Worm (Caenorhabditis elegans) whole organism, young adult: ENCODE data around the gene nlp-32.
A peak's percentile ranks its signal among the peaks of the same experiment; 100 is the strongest.

Source experiments
- B0261.1 ChIP-seq: sonication (generic microtip); optimal IDR thresholded peaks from 2 replicates; lab custom pipeline; 2016; ENCODE audit warnings: mild to moderate bottlenecking, missing genetic modification characterization, moderate library complexity, missing compliant biosample characterization
- C06A6.2 ChIP-seq: fragments of 200-800 bp; sonication (Bioruptor generic); conservative IDR thresholded peaks from 2 replicates; pipeline ENCODE4 v1.3.6; 2022; ENCODE audit warnings: missing genetic modification characterization, missing compliant biosample characterization
- F10E7.11 ChIP-seq: sonication (generic microtip); optimal IDR thresholded peaks from 2 replicates; lab custom pipeline; 2017; ENCODE audit warnings: mild to moderate bottlenecking, missing genetic modification characterization, moderate library complexity, missing compliant biosample characterization
- F22D6.2 ChIP-seq: sonication (generic microtip); optimal IDR thresholded peaks from 2 replicates; lab custom pipeline; 2016; ENCODE audit warnings: mild to moderate bottlenecking, missing genetic modification characterization, missing compliant biosample characterization
- F23B12.7 ChIP-seq: sonication (generic microtip); optimal IDR thresholded peaks from 2 replicates; lab custom pipeline; 2017; ENCODE audit warnings: missing genetic modification characterization, mild to moderate bottlenecking, missing compliant biosample characterization, antibody characterized with exemption, moderate library complexity; ENCODE audit not compliant: insufficient read depth
- F49E8.2 ChIP-seq: sonication (generic microtip); optimal IDR thresholded peaks from 3 replicates; lab custom pipeline; 2017; ENCODE audit warnings: missing genetic modification characterization, mild to moderate bottlenecking, missing compliant biosample characterization, antibody characterized with exemption, moderate library complexity; ENCODE audit not compliant: insufficient read depth
- F55B11.4 ChIP-seq: sonication (generic microtip); optimal IDR thresholded peaks from 2 replicates; lab custom pipeline; 2016; ENCODE audit warnings: missing compliant biosample characterization, missing genetic modification characterization, borderline replicate concordance; ENCODE audit not compliant: insufficient read depth
- K11D2.4 ChIP-seq: fragments of 200-800 bp; sonication (Bioruptor generic); IDR thresholded peaks from 2 replicates; pipeline ENCODE4 v1.3.6; 2022; ENCODE audit warnings: missing genetic modification reagents, missing genetic modification characterization, missing compliant biosample characterization
- K12H6.12 ChIP-seq: fragments of 200-800 bp; sonication (Bioruptor generic); optimal IDR thresholded peaks from 2 replicates; lab custom pipeline; 2018; ENCODE audit warnings: mild to moderate bottlenecking, missing genetic modification characterization, missing compliant biosample characterization
- T07F8.4 ChIP-seq: sonication (generic microtip); optimal IDR thresholded peaks from 2 replicates; lab custom pipeline; 2016; ENCODE audit warnings: mild to moderate bottlenecking, missing genetic modification characterization, moderate library complexity, missing compliant biosample characterization
- Y56A3A.18 ChIP-seq: fragments of 200-800 bp; sonication (Bioruptor generic); IDR thresholded peaks from 2 replicates; pipeline ENCODE4 v1.3.6; 2022; ENCODE audit warnings: missing genetic modification reagents, missing genetic modification characterization, missing compliant biosample characterization
- ZK185.1 ChIP-seq: sonication (generic microtip); optimal IDR thresholded peaks from 2 replicates; lab custom pipeline; 2016; ENCODE audit warnings: mild to moderate bottlenecking, missing genetic modification characterization, missing compliant biosample characterization; ENCODE audit not compliant: poor library complexity, severe bottlenecking
- atf-7 ChIP-seq: sonication (generic microtip); optimal IDR thresholded peaks from 2 replicates; lab custom pipeline; 2017; ENCODE audit warnings: mild to moderate bottlenecking, missing genetic modification characterization, missing compliant biosample characterization
- attf-3 ChIP-seq: fragments of 200-800 bp; sonication (Bioruptor generic); conservative IDR thresholded peaks from 2 replicates; pipeline ENCODE4 v1.3.6; 2022; ENCODE audit warnings: missing genetic modification reagents, missing genetic modification characterization, missing compliant biosample characterization
- attf-5 ChIP-seq: fragments of 200-800 bp; sonication (Bioruptor generic); optimal IDR thresholded peaks from 2 replicates; lab custom pipeline; 2018; ENCODE audit warnings: mild to moderate bottlenecking, missing genetic modification characterization, missing compliant biosample characterization
- ceh-100 ChIP-seq: fragments of 200-800 bp; sonication (Bioruptor generic); IDR thresholded peaks from 2 replicates; pipeline ENCODE4 v1.3.6; 2022; ENCODE audit warnings: missing genetic modification reagents, missing genetic modification characterization, missing compliant biosample characterization
- dpl-1 ChIP-seq: fragments of 150-350 bp; optimal IDR thresholded peaks from 2 replicates; lab custom pipeline; 2014; ENCODE audit warnings: missing biosample characterization, missing genetic modification reagents, missing genetic modification characterization
- egl-18 ChIP-seq: fragments of 200-800 bp; sonication (Bioruptor generic); IDR thresholded peaks from 2 replicates; pipeline ENCODE4 v1.3.6; 2022; ENCODE audit warnings: missing genetic modification reagents, missing genetic modification characterization, missing compliant biosample characterization
- fkh-3 ChIP-seq: sonication (generic microtip); optimal IDR thresholded peaks from 2 replicates; lab custom pipeline; 2016; ENCODE audit warnings: mild to moderate bottlenecking, missing genetic modification characterization, missing compliant biosample characterization
- hlh-12 ChIP-seq: sonication (generic microtip); optimal IDR thresholded peaks from 2 replicates; lab custom pipeline; 2016; ENCODE audit warnings: missing genetic modification characterization, missing compliant biosample characterization
- hmg-1.2 ChIP-seq: fragments of 200-800 bp; sonication (Bioruptor generic); IDR thresholded peaks from 2 replicates; pipeline ENCODE4 v1.3.6; 2022; ENCODE audit warnings: missing genetic modification reagents, missing genetic modification characterization, missing compliant biosample characterization
- hsf-1 ChIP-seq: fragments of 200-800 bp; sonication (Bioruptor generic); IDR thresholded peaks from 2 replicates; pipeline ENCODE4 v1.3.6; 2022; ENCODE audit warnings: missing genetic modification reagents, missing genetic modification characterization, missing compliant biosample characterization
- lin-26 ChIP-seq: fragments of 200-800 bp; sonication (Bioruptor generic); IDR thresholded peaks from 2 replicates; pipeline ENCODE4 v1.3.6; 2022; ENCODE audit warnings: missing genetic modification reagents, missing genetic modification characterization, missing compliant biosample characterization
- lin-54 ChIP-seq: fragments of 200-800 bp; sonication (Bioruptor generic); optimal IDR thresholded peaks from 2 replicates; lab custom pipeline; 2018; ENCODE audit warnings: mild to moderate bottlenecking, missing genetic modification characterization, missing compliant biosample characterization
- lir-1 ChIP-seq: fragments of 200-800 bp; sonication (Bioruptor generic); conservative IDR thresholded peaks from 2 replicates; pipeline ENCODE4 v1.3.6; 2022; ENCODE audit warnings: missing genetic modification reagents, missing genetic modification characterization, missing compliant biosample characterization
- lsl-1 ChIP-seq: fragments of 200-800 bp; sonication (Bioruptor generic); optimal IDR thresholded peaks from 2 replicates; lab custom pipeline; 2018; ENCODE audit warnings: mild to moderate bottlenecking, missing genetic modification characterization, moderate library complexity, missing compliant biosample characterization
- lsy-27 ChIP-seq: sonication (generic microtip); optimal IDR thresholded peaks from 2 replicates; lab custom pipeline; 2017; ENCODE audit warnings: missing genetic modification characterization, mild to moderate bottlenecking, missing compliant biosample characterization, antibody characterized with exemption, missing genotype, borderline replicate concordance; ENCODE audit not compliant: insufficient read depth
- madf-10 ChIP-seq: sonication (generic microtip); optimal IDR thresholded peaks from 2 replicates; lab custom pipeline; 2016; ENCODE audit warnings: mild to moderate bottlenecking, missing genetic modification characterization, missing compliant biosample characterization
- madf-3 ChIP-seq: fragments of 200-800 bp; sonication (Bioruptor generic); IDR thresholded peaks from 2 replicates; pipeline ENCODE4 v1.3.6; 2022; ENCODE audit warnings: missing genetic modification reagents, missing genetic modification characterization, missing compliant biosample characterization
- madf-6 ChIP-seq: fragments of 200-800 bp; sonication (Bioruptor generic); IDR thresholded peaks from 2 replicates; pipeline ENCODE4 v1.3.6; 2022; ENCODE audit warnings: missing genetic modification reagents, missing genetic modification characterization, missing compliant biosample characterization
- mel-28 ChIP-seq: sonication (generic microtip); optimal IDR thresholded peaks from 2 replicates; lab custom pipeline; 2016; ENCODE audit warnings: borderline replicate concordance, mild to moderate bottlenecking, missing genetic modification characterization, missing compliant biosample characterization
- nhr-120 ChIP-seq: fragments of 200-800 bp; sonication (Bioruptor generic); IDR thresholded peaks from 2 replicates; pipeline ENCODE4 v1.3.6; 2022; ENCODE audit warnings: missing genetic modification characterization, missing compliant biosample characterization
- nhr-80 ChIP-seq: sonication (generic microtip); optimal IDR thresholded peaks from 2 replicates; lab custom pipeline; 2016; ENCODE audit warnings: missing genetic modification characterization, missing compliant biosample characterization
- nhr-90 ChIP-seq: sonication (generic microtip); optimal IDR thresholded peaks from 2 replicates; lab custom pipeline; 2016; ENCODE audit warnings: missing genotype, mild to moderate bottlenecking, missing genetic modification characterization, missing compliant biosample characterization
- pha-4 ChIP-seq: fragments of 150-350 bp; sonication (generic microtip); optimal IDR thresholded peaks from 2 replicates; lab custom pipeline; 2014; ENCODE audit warnings: missing biosample characterization, missing genetic modification reagents, missing genetic modification characterization
- rcor-1 ChIP-seq: fragments of 200-800 bp; sonication (Bioruptor generic); IDR thresholded peaks from 2 replicates; pipeline ENCODE4 v1.3.6; 2022; ENCODE audit warnings: missing genetic modification reagents, missing genetic modification characterization, missing compliant biosample characterization
- rpc-1 ChIP-seq, 2 experiments: fragments of 150-350 bp in 1 of 2; sonication (generic microtip) in 1 of 2; optimal IDR thresholded peaks; 2 replicates each; lab custom pipeline; 2014 to 2018; ENCODE audit warnings: missing biosample characterization in 1 of 2, missing genetic modification characterization in 1 of 2, missing genetic modification reagents in 1 of 2, missing genotype in 1 of 2
- sea-2 ChIP-seq: fragments of 200-800 bp; sonication (Bioruptor generic); IDR thresholded peaks from 2 replicates; pipeline ENCODE4 v1.3.6; 2022; ENCODE audit warnings: missing genetic modification characterization, missing compliant biosample characterization
- snpc-1.3 ChIP-seq: sonication (generic microtip); optimal IDR thresholded peaks from 2 replicates; lab custom pipeline; 2017; ENCODE audit warnings: missing genetic modification characterization, mild to moderate bottlenecking, missing compliant biosample characterization, antibody characterized with exemption, moderate library complexity, missing genotype, missing genetic modification reagents; ENCODE audit not compliant: insufficient read depth
- unc-130 ChIP-seq: sonication (generic microtip); optimal IDR thresholded peaks from 2 replicates; lab custom pipeline; 2016; ENCODE audit warnings: missing genetic modification reagents, missing genetic modification characterization, missing compliant biosample characterization
- xnd-1 ChIP-seq: sonication (generic microtip); optimal IDR thresholded peaks from 2 replicates; lab custom pipeline; 2016; ENCODE audit warnings: missing genotype, missing genetic modification reagents, missing genetic modification characterization, missing compliant biosample characterization
- ztf-22 ChIP-seq: fragments of 200-800 bp; sonication (Bioruptor generic); optimal IDR thresholded peaks from 2 replicates; lab custom pipeline; 2018; ENCODE audit warnings: mild to moderate bottlenecking, missing genetic modification characterization, moderate library complexity, missing compliant biosample characterization
- ztf-25 ChIP-seq: fragments of 200-800 bp; sonication (Bioruptor generic); IDR thresholded peaks from 2 replicates; pipeline ENCODE4 v1.3.6; 2022; ENCODE audit warnings: missing genetic modification reagents, missing genetic modification characterization, missing compliant biosample characterization
- ztf-28 ChIP-seq: fragments of 200-800 bp; sonication (Bioruptor generic); IDR thresholded peaks from 2 replicates; pipeline ENCODE4 v1.3.6; 2022; ENCODE audit warnings: missing genetic modification reagents, missing genetic modification characterization, missing compliant biosample characterization

Gene nlp-32

ce11 chrIII:481259-481658 lies 5.1 kb downstream of the nlp-32 start:
- TF ChIP-seq hmg-1.2 (GFP tag; lab: Robert Waterston, UW) (no peak), T07F8.4 (tag; lab: Kevin White, UChicago) (no peak), mel-28 (tag; lab: Kevin White, UChicago) (no peak), hsf-1 (GFP tag; lab: Robert Waterston, UW) (no peak), K11D2.4 (GFP tag; lab: Robert Waterston, UW) (no peak), F23B12.7 (tag; lab: Kevin White, UChicago) (no peak), F49E8.2 (no peak), F55B11.4 (tag; lab: Kevin White, UChicago) (no peak), lsy-27 (tag; lab: Kevin White, UChicago) (no peak), rpc-1 (optimal IDR thresholded peaks at IDR 0.05; lab: Kevin White, UChicago) (no peak), rpc-1 (tag; optimal IDR thresholded peaks at IDR 0.05; lab: Kevin White, UChicago) (no peak), Y56A3A.18 (GFP tag; lab: Robert Waterston, UW) (no peak), sea-2 (GFP tag; lab: Robert Waterston, UW) (no peak), nhr-120 (GFP tag; lab: Robert Waterston, UW) (no peak), rcor-1 (GFP tag; lab: Robert Waterston, UW) (no peak), F22D6.2 (tag; lab: Kevin White, UChicago) (no peak), nhr-90 (no peak), fkh-3 (no peak), attf-5 (GFP tag; lab: Kevin White, UChicago) (no peak), pha-4 (tag; lab: Kevin White, UChicago) (no peak)

- no peak for TF ChIP-seq madf-3 (GFP tag; lab: Robert Waterston, UW)
- no peak for TF ChIP-seq ztf-28
- no peak for TF ChIP-seq madf-10 (tag; lab: Kevin White, UChicago)
- no peak for TF ChIP-seq ceh-100 (GFP tag; lab: Robert Waterston, UW)
- TF ChIP-seq egl-18 = no peak
These were observed 11.2 kb downstream of the nlp-32 start, which contains the start of gene mat-3 for ce11 chrIII:475154-475553. mat-3 (plus strand) TSS chrIII:475454.

DNA sequence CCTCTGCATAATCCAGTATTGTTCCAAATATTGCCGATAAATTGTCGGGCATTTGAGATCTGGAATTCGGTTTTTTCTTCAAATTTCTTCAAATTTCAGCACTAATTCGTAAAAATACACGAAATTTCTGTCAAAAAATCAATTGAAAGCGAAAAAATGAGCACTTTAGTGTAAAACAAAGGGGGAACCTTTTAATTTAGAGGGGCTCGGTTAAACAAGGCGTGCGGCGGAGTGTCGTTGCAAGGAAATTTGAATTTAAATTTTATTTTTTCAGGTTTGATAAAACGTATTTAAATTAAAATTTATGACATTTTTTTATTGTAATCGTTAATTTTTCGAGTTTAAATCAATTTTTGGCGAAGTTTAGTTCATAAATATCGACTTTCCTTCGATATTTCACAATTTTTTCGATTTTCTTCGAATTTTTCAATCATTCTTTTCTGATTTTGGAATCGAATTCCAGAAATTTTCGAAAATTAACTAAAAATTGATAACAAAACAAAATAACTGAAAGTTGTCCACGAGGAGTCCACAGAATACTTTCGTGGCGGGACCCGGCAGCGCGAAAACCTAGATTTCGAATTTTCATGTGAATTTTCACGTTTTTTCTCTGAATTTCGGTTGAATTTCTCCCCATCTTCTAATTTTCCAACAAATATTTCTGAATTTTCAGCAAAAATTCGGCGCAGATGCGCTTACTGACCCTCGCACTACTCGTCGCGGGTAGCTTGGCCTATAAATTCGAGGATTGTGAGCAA lies 14.5 kb downstream of the nlp-32 start, which contains the start of the genes magu-1 and nemp-1:
TSS of gene magu-1 (minus strand) at position 59 of the 758 bp plus-strand sequence.
TSS of gene nemp-1 (plus strand) at position 674 of the 758 bp plus-strand sequence.
- TF ChIP-seq F10E7.11 (tag; lab: Kevin White, UChicago) (no peak), xnd-1 (tag; lab: Kevin White, UChicago) (peak; percentile 13), lin-54 (GFP tag; lab: Kevin White, UChicago) (peak; percentile 54), madf-10 (tag; lab: Kevin White, UChicago) (no peak), sea-2 (GFP tag; lab: Robert Waterston, UW) (no peak), snpc-1.3 (no peak), atf-7 (tag; lab: Kevin White, UChicago) (no peak), unc-130 (no peak), lsl-1 (GFP tag; lab: Kevin White, UChicago) (peak; percentile 40), lin-26 (no peak), Y56A3A.18 (GFP tag; lab: Robert Waterston, UW) (no peak), lir-1 (GFP tag; lab: Robert Waterston, UW) (no peak), C06A6.2 (GFP tag; lab: Robert Waterston, UW) (no peak), K12H6.12 (tag; lab: Kevin White, UChicago) (no peak), dpl-1 (GFP tag; lab: Kevin White, UChicago) (peak; percentile 38), ZK185.1 (no peak), madf-6 (GFP tag; lab: Robert Waterston, UW) (peak; percentile 71), hlh-12 (tag; lab: Kevin White, UChicago) (no peak), F49E8.2 (peak; percentile 27), B0261.1 (tag; lab: Kevin White, UChicago) (no peak), ztf-25 (GFP tag; lab: Robert Waterston, UW) (no peak), nhr-80 (tag; lab: Kevin White, UChicago) (no peak), attf-3 (GFP tag; lab: Robert Waterston, UW) (peak; percentile 83), hmg-1.2 (GFP tag; lab: Robert Waterston, UW) (no peak), ztf-22 (no peak)
